Worm (Caenorhabditis elegans) whole organism, early embryonic: ENCODE measurements around the gene F47B8.10.

Experiments used
- ama-1 ChIP-seq: fragments of 150-350 bp; optimal IDR thresholded peaks from 2 replicates; lab custom pipeline; 2014
- ceh-36 ChIP-seq: sonication (generic microtip); optimal IDR thresholded peaks from 2 replicates; lab custom pipeline; 2016; ENCODE audit warnings: missing genetic modification characterization, inconsistent platforms, missing compliant biosample characterization
- ets-7 ChIP-seq: sonication (generic microtip); optimal IDR thresholded peaks from 2 replicates; lab custom pipeline; 2016; ENCODE audit warnings: missing genotype, missing genetic modification characterization, missing compliant biosample characterization
- hmg-4 ChIP-seq: fragments of 200-800 bp; sonication (Bioruptor generic); optimal IDR thresholded peaks from 2 replicates; lab custom pipeline; 2018; ENCODE audit warnings: mild to moderate bottlenecking, missing genetic modification characterization, missing compliant biosample characterization
- hnd-1 ChIP-seq: sonication (generic microtip); optimal IDR thresholded peaks from 2 replicates; lab custom pipeline; 2016; ENCODE audit warnings: missing genetic modification characterization, missing compliant biosample characterization
- scrt-1 ChIP-seq: fragments of 200-800 bp; sonication (Bioruptor generic); IDR thresholded peaks from 2 replicates; pipeline ENCODE4 v1.3.6; 2022; ENCODE audit warnings: missing genetic modification characterization, missing compliant biosample characterization
- tbx-11 ChIP-seq: fragments of 200-800 bp; sonication (Bioruptor generic); IDR thresholded peaks from 2 replicates; pipeline ENCODE4 v1.3.6; 2022; ENCODE audit warnings: missing genetic modification characterization, missing compliant biosample characterization
- tra-4 ChIP-seq: sonication (generic microtip); optimal IDR thresholded peaks from 2 replicates; lab custom pipeline; 2017; ENCODE audit warnings: missing genetic modification characterization, missing compliant biosample characterization

DNA sequence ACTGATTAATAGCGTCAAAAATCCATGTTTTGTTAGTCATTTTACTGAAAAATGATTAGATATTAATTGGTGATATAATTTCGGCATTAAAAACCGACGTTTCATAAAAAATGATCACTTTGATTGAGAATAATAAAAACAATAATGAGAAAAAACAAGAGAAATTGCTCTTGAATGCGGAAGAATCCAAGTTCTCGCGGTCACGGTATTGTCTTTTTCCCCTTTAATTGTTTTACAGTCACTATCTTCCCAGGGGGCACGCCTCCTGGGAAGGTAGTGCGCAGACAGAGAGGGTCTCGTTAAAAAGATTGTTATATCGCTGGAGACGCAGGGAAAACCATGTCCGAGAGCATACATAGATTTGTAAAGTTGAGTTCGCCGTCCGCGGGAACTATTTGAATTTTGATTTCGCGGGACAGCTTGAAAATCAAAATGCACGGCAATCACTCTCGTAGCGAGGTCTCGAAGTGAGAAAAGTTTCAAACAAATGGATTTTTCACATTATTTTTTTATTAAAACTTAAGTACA, 48.0 kb upstream of the F47B8.10 start, which contains the start of gene F14D7.2:
- no peak for TF ChIP-seq ama-1 (lab: Kevin White, UChicago)
- TF ChIP-seq ets-7 (tag; lab: Kevin White, UChicago) = no peak
- TF ChIP-seq scrt-1 (GFP tag; lab: Robert Waterston, UW) = no peak
- no peak for TF ChIP-seq tbx-11 (GFP tag; lab: Robert Waterston, UW)
- TF ChIP-seq hmg-4 (GFP tag; lab: Kevin White, UChicago) = no peak
- no peak for TF ChIP-seq ceh-36 (tag; lab: Kevin White, UChicago)
- no peak for TF ChIP-seq tra-4 (tag; lab: Kevin White, UChicago)
- TF ChIP-seq hnd-1 (tag; lab: Kevin White, UChicago) = no peak
